Worm (Caenorhabditis elegans) whole organism, L4 larva: ENCODE results near the gene nhr-4.

Source experiments
- F49E8.2 ChIP-seq: sonication (generic microtip); optimal IDR thresholded peaks from 2 replicates; lab custom pipeline; 2016; ENCODE audit warnings: missing compliant biosample characterization, mild to moderate bottlenecking, missing genetic modification characterization, borderline replicate concordance
- Y48G9A.11 ChIP-seq: fragments of 200-800 bp; sonication (Bioruptor generic); IDR thresholded peaks from 2 replicates; pipeline ENCODE4 v1.3.6; 2022; ENCODE audit warnings: missing genetic modification reagents, missing genetic modification characterization, missing compliant biosample characterization
- ZK337.2 ChIP-seq: fragments of 200-800 bp; sonication (Bioruptor generic); IDR thresholded peaks from 2 replicates; pipeline ENCODE4 v1.3.6; 2022; ENCODE audit warnings: missing genetic modification reagents, missing genetic modification characterization, missing compliant biosample characterization
- ama-1 ChIP-seq: fragments of 150-350 bp; optimal IDR thresholded peaks from 2 replicates; lab custom pipeline; 2014; ENCODE audit warnings: inconsistent platforms, mixed read lengths
- attf-4 ChIP-seq: sonication (generic microtip); optimal IDR thresholded peaks from 3 replicates; lab custom pipeline; 2017; ENCODE audit warnings: missing biosample characterization, missing genetic modification characterization
- ceh-62 ChIP-seq: sonication (generic microtip); optimal IDR thresholded peaks from 2 replicates; lab custom pipeline; 2017; ENCODE audit warnings: missing biosample characterization, missing genetic modification characterization
- ceh-82 ChIP-seq: sonication (generic microtip); optimal IDR thresholded peaks from 2 replicates; lab custom pipeline; 2017; ENCODE audit warnings: missing biosample characterization, missing genetic modification characterization
- ces-1 ChIP-seq: fragments of 150-350 bp; sonication (generic microtip); optimal IDR thresholded peaks from 4 replicates; lab custom pipeline; 2014; ENCODE audit warnings: missing biosample characterization, missing genetic modification reagents, missing genetic modification characterization
- daf-12 ChIP-seq: fragments of 150-350 bp; optimal IDR thresholded peaks from 2 replicates; lab custom pipeline; 2014; ENCODE audit warnings: missing biosample characterization, missing genetic modification reagents, missing genetic modification characterization
- daf-16 ChIP-seq, 3 experiments: sonication (generic microtip); optimal IDR thresholded peaks; 2 replicates each; lab custom pipeline; 2016 to 2017; ENCODE audit warnings: missing genetic modification characterization in 3 of 3, missing genetic modification reagents in 3 of 3, mild to moderate bottlenecking in 2 of 3, missing compliant biosample characterization in 2 of 3, missing biosample characterization in 1 of 3, moderate library complexity in 1 of 3
- dmd-6 ChIP-seq: fragments of 200-800 bp; sonication (Bioruptor generic); IDR thresholded peaks from 2 replicates; pipeline ENCODE4 v1.3.6; 2022; ENCODE audit warnings: missing genetic modification reagents, missing genetic modification characterization, missing compliant biosample characterization
- dmd-8 ChIP-seq: fragments of 200-800 bp; sonication (Bioruptor generic); IDR thresholded peaks from 2 replicates; pipeline ENCODE4 v1.3.6; 2022; ENCODE audit warnings: missing genetic modification characterization, missing compliant biosample characterization
- dve-1 ChIP-seq: sonication (generic microtip); optimal IDR thresholded peaks from 2 replicates; lab custom pipeline; 2017; ENCODE audit warnings: antibody characterized with exemption, mild to moderate bottlenecking, missing genetic modification characterization, missing compliant biosample characterization; ENCODE audit not compliant: insufficient read depth
- fos-1 ChIP-seq: fragments of 150-350 bp; optimal IDR thresholded peaks from 2 replicates; lab custom pipeline; 2014; ENCODE audit warnings: missing biosample characterization, missing genetic modification characterization
- hlh-11 ChIP-seq: fragments of 200-800 bp; sonication (Bioruptor generic); optimal IDR thresholded peaks from 2 replicates; lab custom pipeline; 2018; ENCODE audit warnings: mild to moderate bottlenecking, missing genetic modification characterization, missing compliant biosample characterization
- hlh-30 ChIP-seq: sonication (generic microtip); optimal IDR thresholded peaks from 2 replicates; lab custom pipeline; 2017; ENCODE audit warnings: antibody characterized with exemption, mild to moderate bottlenecking, missing genetic modification characterization, missing compliant biosample characterization; ENCODE audit not compliant: insufficient read depth
- hmg-1.1 ChIP-seq: fragments of 200-800 bp; sonication (Bioruptor generic); IDR thresholded peaks from 2 replicates; pipeline ENCODE4 v1.3.6; 2022; ENCODE audit warnings: missing genetic modification reagents, missing genetic modification characterization, missing compliant biosample characterization
- lin-29 ChIP-seq: fragments of 200-800 bp; sonication (Bioruptor generic); IDR thresholded peaks from 2 replicates; pipeline ENCODE4 v1.3.6; 2022; ENCODE audit warnings: missing genetic modification reagents, missing genetic modification characterization, missing compliant biosample characterization
- lsy-2 ChIP-seq, 2 experiments: fragments of 150-350 bp in 1 of 2; sonication (generic microtip) in 1 of 2; optimal IDR thresholded peaks; 2 replicates each; lab custom pipeline; 2014 to 2017; ENCODE audit warnings: missing biosample characterization in 2 of 2, missing genetic modification characterization in 2 of 2
- madf-5 ChIP-seq, 2 experiments: fragments of 200-800 bp; sonication (Bioruptor generic); IDR thresholded peaks; 2 replicates each; pipeline ENCODE4 v1.3.6; 2022; ENCODE audit warnings: missing compliant biosample characterization in 2 of 2, missing genetic modification characterization in 2 of 2
- madf-9 ChIP-seq: fragments of 200-800 bp; sonication (Bioruptor generic); conservative IDR thresholded peaks from 2 replicates; pipeline ENCODE4 v1.3.6; 2022; ENCODE audit warnings: missing genetic modification reagents, missing genetic modification characterization, missing compliant biosample characterization
- mdl-1 ChIP-seq, 2 experiments: fragments of 150-350 bp in 1 of 2; sonication (generic microtip) in 1 of 2; optimal IDR thresholded peaks; 2 replicates each; lab custom pipeline; 2014 to 2017; ENCODE audit warnings: missing biosample characterization in 2 of 2, missing genetic modification characterization in 2 of 2
- mdt-29 ChIP-seq: fragments of 200-800 bp; sonication (Bioruptor generic); IDR thresholded peaks from 2 replicates; pipeline ENCODE4 v1.3.6; 2022; ENCODE audit warnings: missing genetic modification reagents, missing genetic modification characterization, missing compliant biosample characterization
- mep-1 ChIP-seq: fragments of 150-350 bp; sonication (generic microtip); optimal IDR thresholded peaks from 3 replicates; lab custom pipeline; 2014; ENCODE audit warnings: missing biosample characterization, missing genetic modification characterization
- mes-2 ChIP-seq: sonication (generic microtip); optimal IDR thresholded peaks from 2 replicates; lab custom pipeline; 2016; ENCODE audit warnings: missing genotype, mild to moderate bottlenecking, missing genetic modification characterization, missing compliant biosample characterization; ENCODE audit not compliant: poor library complexity, severe bottlenecking
- mxl-2 ChIP-seq: fragments of 200-800 bp; sonication (Bioruptor generic); conservative IDR thresholded peaks from 2 replicates; pipeline ENCODE4 v1.3.6; 2022; ENCODE audit warnings: missing genetic modification reagents, missing genetic modification characterization, missing compliant biosample characterization
- nhr-111 ChIP-seq: fragments of 200-800 bp; sonication (Bioruptor generic); optimal IDR thresholded peaks from 2 replicates; lab custom pipeline; 2018; ENCODE audit warnings: mild to moderate bottlenecking, missing genetic modification characterization, missing compliant biosample characterization
- nhr-237 ChIP-seq: sonication (generic microtip); optimal IDR thresholded peaks from 2 replicates; lab custom pipeline; 2017; ENCODE audit warnings: missing biosample characterization, missing genetic modification characterization
- nhr-28 ChIP-seq: fragments of 150-350 bp; optimal IDR thresholded peaks from 2 replicates; lab custom pipeline; 2014; ENCODE audit warnings: missing biosample characterization, missing genetic modification characterization
- nhr-6 ChIP-seq: fragments of 150-350 bp; optimal IDR thresholded peaks from 2 replicates; lab custom pipeline; 2014; ENCODE audit warnings: missing biosample characterization, missing genetic modification characterization
- nhr-76 ChIP-seq: fragments of 150-350 bp; optimal IDR thresholded peaks from 2 replicates; lab custom pipeline; 2014; ENCODE audit warnings: missing biosample characterization, missing genetic modification characterization
- pha-4 ChIP-seq, 2 experiments: fragments of 150-350 bp in 1 of 2; fragments of 200-800 bp in 1 of 2; sonication (Bioruptor generic) in 1 of 2; IDR thresholded peaks in 1 of 2; optimal IDR thresholded peaks in 1 of 2; 2 replicates each; pipeline versions ENCODE4 v1.3.6 to Lab custom; 2014 to 2022; ENCODE audit warnings: missing genetic modification characterization in 2 of 2, missing genetic modification reagents in 2 of 2, missing biosample characterization in 1 of 2, missing compliant biosample characterization in 1 of 2
- php-3 ChIP-seq: fragments of 200-800 bp; sonication (Bioruptor generic); IDR thresholded peaks from 2 replicates; pipeline ENCODE4 v1.3.6; 2022; ENCODE audit warnings: missing genetic modification reagents, missing genetic modification characterization, missing compliant biosample characterization
- pqm-1 ChIP-seq: sonication (generic microtip); optimal IDR thresholded peaks from 2 replicates; lab custom pipeline; 2017; ENCODE audit warnings: missing biosample characterization, missing genetic modification characterization
- saeg-2 ChIP-seq: fragments of 200-800 bp; sonication (Bioruptor generic); IDR thresholded peaks from 2 replicates; pipeline ENCODE4 v1.3.6; 2022; ENCODE audit warnings: missing genetic modification reagents, missing genetic modification characterization, missing compliant biosample characterization
- snpc-1.2 ChIP-seq: fragments of 200-800 bp; sonication (Bioruptor generic); IDR thresholded peaks from 2 replicates; pipeline ENCODE4 v1.3.6; 2022; ENCODE audit warnings: missing genetic modification reagents, missing genetic modification characterization, missing compliant biosample characterization
- spr-1 ChIP-seq: sonication (generic microtip); optimal IDR thresholded peaks from 2 replicates; lab custom pipeline; 2016; ENCODE audit warnings: mild to moderate bottlenecking, missing genetic modification characterization, missing compliant biosample characterization
- spr-3 ChIP-seq: fragments of 200-800 bp; sonication (Bioruptor generic); optimal IDR thresholded peaks from 2 replicates; lab custom pipeline; 2018; ENCODE audit warnings: mild to moderate bottlenecking, missing genetic modification characterization, missing compliant biosample characterization
- tag-97 ChIP-seq: fragments of 200-800 bp; sonication (Bioruptor generic); IDR thresholded peaks from 2 replicates; pipeline ENCODE4 v1.3.6; 2022; ENCODE audit warnings: missing genetic modification characterization, missing compliant biosample characterization
- tra-1 ChIP-seq: fragments of 200-800 bp; sonication (Bioruptor generic); IDR thresholded peaks from 2 replicates; pipeline ENCODE4 v1.3.6; 2022; ENCODE audit warnings: missing genetic modification reagents, missing genetic modification characterization, missing compliant biosample characterization
- unc-62 ChIP-seq, 3 experiments: fragments of 150-350 bp in 1 of 3; sonication (generic microtip); optimal IDR thresholded peaks in 2 of 3; peaks in 1 of 3; 1 replicate in 1 of 3; 2 replicates in 2 of 3; lab custom pipeline; 2014 to 2017; ENCODE audit warnings: missing biosample characterization in 3 of 3, missing genetic modification characterization in 3 of 3, missing genetic modification reagents in 3 of 3, missing genotype in 1 of 3
- zfp-3 ChIP-seq: fragments of 200-800 bp; sonication (Bioruptor generic); conservative IDR thresholded peaks from 2 replicates; pipeline ENCODE4 v1.3.6; 2022; ENCODE audit warnings: missing genetic modification reagents, missing genetic modification characterization, missing compliant biosample characterization
- ztf-11 ChIP-seq: fragments of 150-350 bp; optimal IDR thresholded peaks from 2 replicates; lab custom pipeline; 2014; ENCODE audit warnings: missing biosample characterization, missing genetic modification characterization

The nhr-4 gene

ce11 chrIV:9869344-9869743 lies 9.8 kb upstream of the nhr-4 start:
- TF ChIP-seq tag-97 (GFP tag; lab: Robert Waterston, UW) (no peak), dve-1 (tag; lab: Kevin White, UChicago) (no peak), ama-1 (lab: Kevin White, UChicago) (no peak), F49E8.2 (tag; lab: Kevin White, UChicago) (no peak), ceh-82 (tag; lab: Kevin White, UChicago) (no peak), mdt-29 (GFP tag; lab: Robert Waterston, UW) (no peak), spr-3 (GFP tag; lab: Kevin White, UChicago) (no peak), nhr-111 (GFP tag; lab: Kevin White, UChicago) (no peak), zfp-3 (no peak), hlh-11 (tag; lab: Kevin White, UChicago) (no peak), snpc-1.2 (GFP tag; lab: Robert Waterston, UW) (no peak), daf-12 (tag; lab: Kevin White, UChicago) (no peak), daf-16 (GFP tag; optimal IDR thresholded peaks at IDR 0.05; lab: Kevin White, UChicago) (no peak), daf-16 (tag; optimal IDR thresholded peaks at IDR 0.05; lab: Kevin White, UChicago) (no peak)

ce11 chrIV:9872210-9872609 lies 6.9 kb upstream of the nhr-4 start:
- no peak for TF ChIP-seq php-3 (GFP tag; lab: Robert Waterston, UW)
- no peak for TF ChIP-seq Y48G9A.11
- no peak for TF ChIP-seq nhr-76 (tag; lab: Kevin White, UChicago)
- TF ChIP-seq hmg-1.1, result no peak
- TF ChIP-seq saeg-2 (GFP tag; lab: Robert Waterston, UW), result no peak
- no peak for TF ChIP-seq madf-5 (GFP tag; IDR thresholded peaks at IDR 0.05; lab: Robert Waterston, UW)
- TF ChIP-seq madf-9 (GFP tag; lab: Robert Waterston, UW), result no peak
- TF ChIP-seq ces-1 (GFP tag; lab: Kevin White, UChicago), result no peak

DNA sequence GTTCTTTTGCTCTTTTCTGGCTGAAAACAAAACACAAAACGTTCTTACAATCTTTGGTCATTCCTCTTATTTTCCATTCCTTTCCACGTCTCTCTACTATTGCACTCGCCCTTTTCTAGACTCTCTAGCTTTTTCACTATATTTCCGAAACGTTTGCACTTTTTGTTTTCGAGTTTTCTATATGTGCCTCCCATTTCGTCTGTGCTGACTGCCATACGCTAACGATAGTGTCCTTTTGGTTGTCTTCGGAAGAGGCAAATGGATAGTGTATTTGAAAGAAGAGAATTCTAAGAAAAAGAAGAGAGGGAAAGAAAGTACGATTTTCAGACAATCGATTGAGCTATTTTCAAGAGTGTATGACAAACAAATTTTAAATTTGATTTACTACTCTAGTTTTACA lies 6.3 kb upstream of the nhr-4 start:
- TF ChIP-seq nhr-28 (tag; lab: Kevin White, UChicago) (peak; percentile 73), mes-2 (peak; percentile 9), unc-62 (GFP tag; optimal IDR thresholded peaks at IDR 0.05 in 1 of 2; lab: Kevin White, UChicago) (peak in 1 of 2 experiments; percentile 51), unc-62 (tag; optimal IDR thresholded peaks at IDR 0.05; lab: Kevin White, UChicago) (no peak), daf-16 (GFP tag; optimal IDR thresholded peaks at IDR 0.05; lab: Kevin White, UChicago) (no peak), daf-16 (tag; optimal IDR thresholded peaks at IDR 0.05; lab: Kevin White, UChicago) (peak; percentile 85), hlh-30 (peak; percentile 43), dmd-6 (GFP tag; lab: Robert Waterston, UW) (peak; percentile 46; the same call in 1 of the 2 replicates), pqm-1 (peak; percentile 69), dve-1 (tag; lab: Kevin White, UChicago) (peak; percentile 64), attf-4 (tag; lab: Kevin White, UChicago) (no peak), fos-1 (no peak), mdl-1 (tag; optimal IDR thresholded peaks at IDR 0.05; lab: Kevin White, UChicago) (peak in 1 of 2 experiments; percentile 44), hlh-11 (tag; lab: Kevin White, UChicago) (peak; percentile 47), ceh-62 (tag; lab: Kevin White, UChicago) (no peak), lsy-2 (tag; optimal IDR thresholded peaks at IDR 0.05; lab: Kevin White, UChicago) (peak in 1 of 2 experiments; percentile 19), mep-1 (tag; lab: Kevin White, UChicago) (peak; percentile 30)

- TF ChIP-seq unc-62 (GFP tag; optimal IDR thresholded peaks at IDR 0.05 in 1 of 2; lab: Kevin White, UChicago) (peak in 1 of 2 experiments; percentile 14), unc-62 (tag; optimal IDR thresholded peaks at IDR 0.05; lab: Kevin White, UChicago) (no peak), dmd-6 (GFP tag; lab: Robert Waterston, UW) (peak; percentile 61), ZK337.2 (GFP tag; lab: Robert Waterston, UW) (no peak), ztf-11 (no peak), nhr-6 (tag; lab: Kevin White, UChicago) (peak; percentile 15), nhr-237 (tag; lab: Kevin White, UChicago) (no peak), dmd-8 (no peak), mep-1 (tag; lab: Kevin White, UChicago) (peak; percentile 66), lin-29 (GFP tag; lab: Robert Waterston, UW) (no peak), hmg-1.1 (peak; percentile 56; the same call in 1 of the 2 replicates), spr-1 (tag; lab: Kevin White, UChicago) (no peak), fos-1 (no peak), mdt-29 (GFP tag; lab: Robert Waterston, UW) (no peak), pha-4 (GFP tag; IDR thresholded peaks at IDR 0.05; lab: Robert Waterston, UW) (no peak), pha-4 (tag; optimal IDR thresholded peaks at IDR 0.05; lab: Kevin White, UChicago) (no peak), tra-1 (no peak), mxl-2 (no peak), nhr-76 (tag; lab: Kevin White, UChicago) (no peak)
Observed at ce11 chrIV:9873837-9874236, 5.3 kb upstream of the nhr-4 start.
